Fruit fly (Drosophila melanogaster) whole organism, adult: Measurements from ENCODE around the gene BORCS5.

Experiments
- CG11617 ChIP-seq: fragments of 200-800 bp; sonication (Bioruptor generic); optimal IDR thresholded peaks from 2 replicates; lab custom pipeline; 2017; ENCODE audit warnings: mild to moderate bottlenecking, missing biosample characterization, missing genetic modification reagents, missing genetic modification characterization
- CG14711 ChIP-seq: fragments of 200-800 bp; sonication (Bioruptor generic); optimal IDR thresholded peaks from 2 replicates; lab custom pipeline; 2018; ENCODE audit warnings: missing biosample characterization, mild to moderate bottlenecking, missing genetic modification characterization, moderate library complexity
- CG7045 ChIP-seq: fragments of 200-800 bp; sonication (Bioruptor generic); optimal IDR thresholded peaks from 2 replicates; lab custom pipeline; 2017; ENCODE audit warnings: missing biosample characterization, mild to moderate bottlenecking, missing genetic modification characterization
- CG7101 ChIP-seq: fragments of 200-800 bp; sonication (Bioruptor generic); optimal IDR thresholded peaks from 2 replicates; lab custom pipeline; 2018; ENCODE audit warnings: missing biosample characterization, mild to moderate bottlenecking, missing genetic modification characterization, moderate library complexity
- Clk ChIP-seq: fragments of 200-800 bp; sonication (Bioruptor generic); optimal IDR thresholded peaks from 2 replicates; lab custom pipeline; 2017; ENCODE audit warnings: missing biosample characterization, missing genetic modification characterization
- Hr96 ChIP-seq: fragments of 200-800 bp; sonication (Bioruptor generic); optimal IDR thresholded peaks from 2 replicates; lab custom pipeline; 2016; ENCODE audit warnings: missing biosample characterization, missing genetic modification characterization
- Mnt ChIP-seq: fragments of 200-800 bp; sonication (Bioruptor generic); optimal IDR thresholded peaks from 2 replicates; lab custom pipeline; 2016; ENCODE audit warnings: missing biosample characterization, mild to moderate bottlenecking, missing genetic modification characterization
- bab1 ChIP-seq: fragments of 200-800 bp; sonication (Bioruptor generic); optimal IDR thresholded peaks from 3 replicates; lab custom pipeline; 2019; ENCODE audit warnings: missing biosample characterization, mild to moderate bottlenecking, missing genetic modification characterization, moderate library complexity
- cic ChIP-seq: fragments of 200-800 bp; sonication (Bioruptor generic); optimal IDR thresholded peaks from 2 replicates; lab custom pipeline; 2017; ENCODE audit warnings: missing biosample characterization, mild to moderate bottlenecking, missing genetic modification characterization, moderate library complexity
- cnc ChIP-seq, 2 experiments: fragments of >200 bp; optimal IDR thresholded peaks; 2 replicates each; lab custom pipeline; 2017
- ovo ChIP-seq: fragments of 200-800 bp; sonication (Bioruptor generic); optimal IDR thresholded peaks from 2 replicates; lab custom pipeline; 2016; ENCODE audit warnings: missing biosample characterization, missing genetic modification characterization
- pad ChIP-seq: fragments of 200-800 bp; sonication (Bioruptor generic); optimal IDR thresholded peaks from 3 replicates; lab custom pipeline; 2017; ENCODE audit warnings: missing biosample characterization, missing genetic modification characterization, mild to moderate bottlenecking, moderate library complexity, missing genetic modification reagents

dm6 chrX:11846049-11846718 lies 26.4 kb downstream of the BORCS5 start, which contains the start of gene CG15740:
- no peak for TF ChIP-seq CG7101 (tag; lab: Kevin White, UChicago)
- no peak for TF ChIP-seq pad (GFP tag; lab: Kevin White, UChicago)
- no peak for TF ChIP-seq CG11617 (GFP tag; lab: Kevin White, UChicago)
- TF ChIP-seq CG7045 (GFP tag; lab: Kevin White, UChicago), result no peak
- no peak for TF ChIP-seq CG14711
- no peak for TF ChIP-seq cic
- TF ChIP-seq ovo (GFP tag; lab: Kevin White, UChicago), result no peak
- no peak for TF ChIP-seq Hr96 (GFP tag; lab: Kevin White, UChicago)
- TF ChIP-seq Clk (GFP tag; lab: Kevin White, UChicago), result no peak
- TF ChIP-seq bab1 (GFP tag; lab: Kevin White, UChicago), result no peak
- TF ChIP-seq cnc (optimal IDR thresholded peaks at IDR 0.05; lab: Kevin White, UChicago), result no peak
- TF ChIP-seq Mnt (GFP tag; lab: Kevin White, UChicago), result no peak
